Fruit fly (Drosophila melanogaster) whole organism, embryonic: ENCODE results near the gene CG33341.

Source experiments
- Atf6 ChIP-seq: fragments of 200-800 bp; sonication (Bioruptor generic); IDR thresholded peaks from 2 replicates; pipeline ENCODE4 v1.3.6; 2022; ENCODE audit warnings: missing biosample characterization, missing genetic modification characterization
- CG10366 ChIP-seq: fragments of 200-800 bp; sonication (Bioruptor generic); IDR thresholded peaks from 2 replicates; pipeline ENCODE4 v1.3.6; 2022; ENCODE audit warnings: missing biosample characterization, missing genetic modification characterization
- CG11560 ChIP-seq: fragments of 200-800 bp; sonication (Bioruptor generic); IDR thresholded peaks from 3 replicates; pipeline ENCODE4 v1.3.6; 2022; ENCODE audit warnings: missing biosample characterization, missing genetic modification characterization
- CG11695 ChIP-seq: fragments of 200-800 bp; sonication (Bioruptor generic); IDR thresholded peaks from 3 replicates; pipeline ENCODE4 v1.3.6; 2022; ENCODE audit warnings: missing biosample characterization, missing genetic modification characterization
- CG12391 ChIP-seq: fragments of 200-800 bp; sonication (Bioruptor generic); optimal IDR thresholded peaks from 3 replicates; lab custom pipeline; 2018; ENCODE audit warnings: missing biosample characterization, mild to moderate bottlenecking, missing genetic modification characterization, moderate library complexity
- CG12659 ChIP-seq: fragments of 200-800 bp; sonication (Bioruptor generic); optimal IDR thresholded peaks from 3 replicates; lab custom pipeline; 2017; ENCODE audit warnings: mild to moderate bottlenecking, missing biosample characterization, missing genetic modification reagents, missing genetic modification characterization
- CG13287 ChIP-seq: fragments of 200-800 bp; sonication (Bioruptor generic); IDR thresholded peaks from 2 replicates; pipeline ENCODE4 v1.3.6; 2022; ENCODE audit warnings: missing biosample characterization, missing genetic modification characterization; ENCODE audit not compliant: partially characterized antibody
- CG13296 ChIP-seq: fragments of 200-800 bp; sonication (Bioruptor generic); optimal IDR thresholded peaks from 3 replicates; lab custom pipeline; 2018; ENCODE audit warnings: missing biosample characterization, mild to moderate bottlenecking, missing genetic modification characterization
- CG1529 ChIP-seq: fragments of 200-800 bp; sonication (Bioruptor generic); optimal IDR thresholded peaks from 3 replicates; lab custom pipeline; 2018; ENCODE audit warnings: missing biosample characterization, missing genetic modification characterization
- CG15601 ChIP-seq: fragments of 200-800 bp; sonication (Bioruptor generic); optimal IDR thresholded peaks from 3 replicates; lab custom pipeline; 2019; ENCODE audit warnings: missing biosample characterization, mild to moderate bottlenecking, missing genetic modification characterization, moderate library complexity
- CG17802 ChIP-seq: fragments of 200-800 bp; sonication (Bioruptor generic); optimal IDR thresholded peaks from 2 replicates; lab custom pipeline; 2018; ENCODE audit warnings: missing biosample characterization, mild to moderate bottlenecking, missing genetic modification characterization, moderate library complexity
- CG1832 ChIP-seq: fragments of 200-800 bp; sonication (Bioruptor generic); optimal IDR thresholded peaks from 2 replicates; lab custom pipeline; 2017; ENCODE audit warnings: missing biosample characterization, mild to moderate bottlenecking, missing genetic modification characterization, inconsistent platforms
- CG2129 ChIP-seq: fragments of 200-800 bp; sonication (Bioruptor generic); IDR thresholded peaks from 2 replicates; pipeline ENCODE4 v1.3.6; 2022; ENCODE audit warnings: missing biosample characterization, missing genetic modification characterization; ENCODE audit not compliant: partially characterized antibody
- CG3163 ChIP-seq: fragments of 200-800 bp; sonication (Bioruptor generic); optimal IDR thresholded peaks from 3 replicates; lab custom pipeline; 2016; ENCODE audit warnings: missing biosample characterization, missing genetic modification characterization
- CG6654 ChIP-seq: fragments of 200-800 bp; sonication (Bioruptor generic); optimal IDR thresholded peaks from 2 replicates; lab custom pipeline; 2017; ENCODE audit warnings: missing biosample characterization, mild to moderate bottlenecking, missing genetic modification characterization
- CG7372 ChIP-seq: fragments of 200-800 bp; sonication (Bioruptor generic); IDR thresholded peaks from 2 replicates; pipeline ENCODE4 v1.3.6; 2022; ENCODE audit warnings: missing biosample characterization, missing genetic modification characterization
- CG8281 ChIP-seq: fragments of 200-800 bp; sonication (Bioruptor generic); optimal IDR thresholded peaks from 2 replicates; lab custom pipeline; 2018; ENCODE audit warnings: missing biosample characterization, mild to moderate bottlenecking, missing genetic modification characterization, moderate library complexity
- D ChIP-seq, 2 experiments: fragments of 200-800 bp in 1 of 2; fragments of >200 bp in 1 of 2; sonication (Bioruptor generic) in 1 of 2; optimal IDR thresholded peaks; 2 replicates in 1 of 2; 3 replicates in 1 of 2; lab custom pipeline; 2017; ENCODE audit warnings: mild to moderate bottlenecking in 1 of 2, missing biosample characterization in 1 of 2, missing genetic modification characterization in 1 of 2, missing genetic modification reagents in 1 of 2
- D19A ChIP-seq: fragments of 200-800 bp; optimal IDR thresholded peaks from 3 replicates; lab custom pipeline; 2019; ENCODE audit warnings: missing biosample characterization, mild to moderate bottlenecking, missing genetic modification characterization, moderate library complexity
- Dip2 ChIP-seq: fragments of 200-800 bp; sonication (Bioruptor generic); IDR thresholded peaks from 2 replicates; pipeline ENCODE4 v1.3.6; 2022; ENCODE audit warnings: missing biosample characterization, missing genetic modification characterization
- Dref ChIP-seq: fragments of 200-800 bp; sonication (Bioruptor generic); IDR thresholded peaks from 2 replicates; pipeline ENCODE4 v1.3.6; 2022; ENCODE audit warnings: missing biosample characterization, missing genetic modification characterization
- E2f2 ChIP-seq: fragments of 200-800 bp; sonication (Bioruptor generic); IDR thresholded peaks from 2 replicates; pipeline ENCODE4 v1.3.6; 2022; ENCODE audit warnings: missing biosample characterization, missing genetic modification characterization
- GATAe ChIP-seq: fragments of 200-800 bp; sonication (Bioruptor generic); conservative IDR thresholded peaks from 2 replicates; pipeline ENCODE4 v1.3.6; 2022; ENCODE audit warnings: missing biosample characterization, missing genetic modification characterization
- MBD-R2 ChIP-seq: fragments of 200-800 bp; sonication (Bioruptor generic); IDR thresholded peaks from 2 replicates; pipeline ENCODE4 v1.3.6; 2022; ENCODE audit warnings: missing biosample characterization, missing genetic modification characterization
- NC2β ChIP-seq: fragments of 200-800 bp; sonication (Bioruptor generic); optimal IDR thresholded peaks from 2 replicates; lab custom pipeline; 2016; ENCODE audit warnings: missing biosample characterization, missing genetic modification characterization
- Scr ChIP-seq: fragments of 200-800 bp; sonication (Bioruptor generic); IDR thresholded peaks from 2 replicates; pipeline ENCODE4 v1.3.6; 2022; ENCODE audit warnings: missing biosample characterization, missing genetic modification characterization; ENCODE audit not compliant: partially characterized antibody
- Ssrp ChIP-seq: fragments of 200-800 bp; sonication (Bioruptor generic); optimal IDR thresholded peaks from 2 replicates; lab custom pipeline; 2018; ENCODE audit warnings: missing biosample characterization, mild to moderate bottlenecking, missing genetic modification characterization, moderate library complexity
- Vsx1 ChIP-seq: fragments of 200-800 bp; sonication (Bioruptor generic); optimal IDR thresholded peaks from 2 replicates; lab custom pipeline; 2017; ENCODE audit warnings: missing biosample characterization, mild to moderate bottlenecking, missing genetic modification characterization, missing genetic modification reagents
- abd-A ChIP-seq: fragments of 200-800 bp; sonication (Bioruptor generic); optimal IDR thresholded peaks from 3 replicates; lab custom pipeline; 2019; ENCODE audit warnings: missing biosample characterization, mild to moderate bottlenecking, missing genetic modification characterization, moderate library complexity
- amos ChIP-seq: fragments of 200-800 bp; sonication (Bioruptor generic); IDR thresholded peaks from 2 replicates; pipeline ENCODE4 v1.3.6; 2022; ENCODE audit warnings: missing biosample characterization, missing genetic modification characterization; ENCODE audit not compliant: partially characterized antibody
- aop ChIP-seq: fragments of 200-800 bp; sonication (Bioruptor generic); IDR thresholded peaks from 2 replicates; pipeline ENCODE4 v1.3.6; 2022; ENCODE audit warnings: missing biosample characterization, missing genetic modification characterization
- ato ChIP-seq: fragments of 200-800 bp; sonication (Bioruptor generic); IDR thresholded peaks from 2 replicates; pipeline ENCODE4 v1.3.6; 2022; ENCODE audit warnings: missing biosample characterization, missing genetic modification characterization; ENCODE audit not compliant: partially characterized antibody
- bab2 ChIP-seq: fragments of 200-800 bp; sonication (Bioruptor generic); optimal IDR thresholded peaks from 2 replicates; lab custom pipeline; 2016; ENCODE audit warnings: missing biosample characterization, missing genetic modification characterization
- br ChIP-seq: fragments of >200 bp; optimal IDR thresholded peaks from 2 replicates; lab custom pipeline; 2017
- ci ChIP-seq: fragments of 200-800 bp; sonication (Bioruptor generic); IDR thresholded peaks from 3 replicates; pipeline ENCODE4 v1.3.6; 2022; ENCODE audit warnings: missing biosample characterization, missing genetic modification characterization
- da ChIP-seq: fragments of 200-800 bp; sonication (Bioruptor generic); optimal IDR thresholded peaks from 2 replicates; lab custom pipeline; 2016; ENCODE audit warnings: missing biosample characterization, missing genetic modification characterization
- ewg ChIP-seq: fragments of 200-800 bp; sonication (Bioruptor generic); optimal IDR thresholded peaks from 3 replicates; lab custom pipeline; 2017; ENCODE audit warnings: mild to moderate bottlenecking, missing biosample characterization, missing genetic modification reagents, missing genetic modification characterization
- fd64A ChIP-seq: fragments of 200-800 bp; sonication (Bioruptor generic); optimal IDR thresholded peaks from 3 replicates; lab custom pipeline; 2018; ENCODE audit warnings: missing biosample characterization, mild to moderate bottlenecking, missing genetic modification characterization
- ham ChIP-seq: fragments of 200-800 bp; sonication (Bioruptor generic); IDR thresholded peaks from 2 replicates; pipeline ENCODE4 v1.3.6; 2022; ENCODE audit warnings: missing biosample characterization, missing genetic modification characterization
- hth ChIP-seq: fragments of >200 bp; optimal IDR thresholded peaks from 2 replicates; lab custom pipeline; 2017; ENCODE audit warnings: inconsistent platforms
- inv ChIP-seq: fragments of 200-800 bp; sonication (Bioruptor generic); IDR thresholded peaks from 2 replicates; pipeline ENCODE4 v1.3.6; 2022; ENCODE audit warnings: missing biosample characterization, missing genetic modification characterization; ENCODE audit not compliant: partially characterized antibody
- jumu ChIP-seq: fragments of 200-800 bp; sonication (Bioruptor generic); optimal IDR thresholded peaks from 3 replicates; lab custom pipeline; 2016; ENCODE audit warnings: missing biosample characterization, missing genetic modification characterization
- maf-S ChIP-seq: fragments of 200-800 bp; sonication (Bioruptor generic); optimal IDR thresholded peaks from 2 replicates; lab custom pipeline; 2016; ENCODE audit warnings: missing biosample characterization, missing genetic modification characterization
- nerfin-2 ChIP-seq: fragments of 200-800 bp; sonication (Bioruptor generic); IDR thresholded peaks from 2 replicates; pipeline ENCODE4 v1.3.6; 2022; ENCODE audit warnings: missing biosample characterization, missing genetic modification characterization; ENCODE audit not compliant: partially characterized antibody
- pho ChIP-seq: fragments of 200-800 bp; sonication (Bioruptor generic); optimal IDR thresholded peaks from 2 replicates; lab custom pipeline; 2016; ENCODE audit warnings: missing biosample characterization, missing genetic modification characterization
- sens ChIP-seq: fragments of 200-800 bp; sonication (Bioruptor generic); peaks from one replicate; lab custom pipeline; 2016; ENCODE audit warnings: missing biosample characterization, missing genetic modification characterization
- tna ChIP-seq: fragments of 200-800 bp; sonication (Bioruptor generic); IDR thresholded peaks from 2 replicates; pipeline ENCODE4 v1.3.6; 2022; ENCODE audit warnings: missing biosample characterization, missing genetic modification characterization; ENCODE audit not compliant: partially characterized antibody
- trh ChIP-seq: fragments of 200-800 bp; sonication (Bioruptor generic); optimal IDR thresholded peaks from 2 replicates; lab custom pipeline; 2016; ENCODE audit warnings: missing biosample characterization, missing genetic modification characterization
- ttk ChIP-seq: fragments of 200-800 bp; sonication (Bioruptor generic); IDR thresholded peaks from 2 replicates; pipeline ENCODE4 v2.1.2; 2022; ENCODE audit warnings: missing biosample characterization, missing genetic modification characterization
- wdn ChIP-seq: fragments of 200-800 bp; sonication (Bioruptor generic); IDR thresholded peaks from 2 replicates; pipeline ENCODE4 v1.3.6; 2022; ENCODE audit warnings: missing biosample characterization, missing genetic modification characterization
- wek ChIP-seq: fragments of 200-800 bp; sonication (Bioruptor generic); optimal IDR thresholded peaks from 3 replicates; lab custom pipeline; 2018; ENCODE audit warnings: missing biosample characterization, mild to moderate bottlenecking, missing genetic modification characterization, moderate library complexity
- zf30C ChIP-seq: fragments of 200-800 bp; sonication (Bioruptor generic); optimal IDR thresholded peaks from 3 replicates; lab custom pipeline; 2018; ENCODE audit warnings: missing biosample characterization, mild to moderate bottlenecking, missing genetic modification characterization

CG33341 gene

dm6 chr3R:24359957-24360356 is 8.2 kb upstream of the CG33341 start, which contains the start of gene CG18528 (continued):
- no peak for TF ChIP-seq maf-S (GFP tag; lab: Kevin White, UChicago)
- 0 out of 2 replicates have a peak, but pooled peaks have one; percentile 33 for TF ChIP-seq Dref (GFP tag; lab: Robert Waterston, UW)
- no peak for TF ChIP-seq aop (GFP tag; lab: Robert Waterston, UW)
- peak; percentile 54; the same call in 1 of the 3 replicates for TF ChIP-seq CG11560 (tag; lab: Robert Waterston, UW)
- TF ChIP-seq CG2129 = no peak
- TF ChIP-seq jumu (GFP tag; lab: Kevin White, UChicago) = no peak
- peak; percentile 80 for TF ChIP-seq MBD-R2 (GFP tag; lab: Robert Waterston, UW)
- no peak for TF ChIP-seq CG11695 (GFP tag; lab: Robert Waterston, UW)
- TF ChIP-seq CG13296 = no peak
- TF ChIP-seq fd64A = no peak
- peak; percentile 33; the same call in 1 of the 3 replicates for TF ChIP-seq ci (GFP tag; lab: Robert Waterston, UW)
- no peak; the same call in 1 of the 2 replicates for TF ChIP-seq inv (GFP tag; lab: Robert Waterston, UW)
- no peak for TF ChIP-seq ttk (GFP tag; lab: Robert Waterston, UW)
- TF ChIP-seq ato (GFP tag; lab: Robert Waterston, UW) = no peak
- no peak for TF ChIP-seq bab2 (GFP tag; lab: Kevin White, UChicago)
- TF ChIP-seq zf30C (GFP tag; lab: Kevin White, UChicago) = no peak
- TF ChIP-seq CG8281 (tag; lab: Kevin White, UChicago) = no peak
- TF ChIP-seq CG15601 (tag; lab: Kevin White, UChicago) = no peak
- TF ChIP-seq D19A (tag; lab: Kevin White, UChicago) = no peak
- TF ChIP-seq trh (GFP tag; lab: Kevin White, UChicago) = no peak
- no peak for TF ChIP-seq CG10366
- no peak for TF ChIP-seq tna (GFP tag; lab: Robert Waterston, UW)
- no peak for TF ChIP-seq nerfin-2 (GFP tag; lab: Robert Waterston, UW)
- TF ChIP-seq Vsx1 (GFP tag; lab: Kevin White, UChicago) = no peak
- TF ChIP-seq D (optimal IDR thresholded peaks at IDR 0.05; lab: Kevin White, UChicago) = no peak
- TF ChIP-seq D (GFP tag; optimal IDR thresholded peaks at IDR 0.05; lab: Kevin White, UChicago) = no peak
- TF ChIP-seq sens (GFP tag; lab: Kevin White, UChicago) = peak; percentile 73
- TF ChIP-seq Scr (GFP tag; lab: Robert Waterston, UW) = peak; percentile 31
- TF ChIP-seq CG17802 = peak; percentile 51
- TF ChIP-seq NC2β = no peak
- no peak for TF ChIP-seq hth
- no peak for TF ChIP-seq ham
- no peak for TF ChIP-seq wek (GFP tag; lab: Kevin White, UChicago)
- TF ChIP-seq GATAe (GFP tag; lab: Robert Waterston, UW) = no peak
- no peak for TF ChIP-seq CG7372
- peak; percentile 6 for TF ChIP-seq pho

- TF ChIP-seq br = no peak
- no peak for TF ChIP-seq da
- no peak for TF ChIP-seq CG1529 (GFP tag; lab: Kevin White, UChicago)
- TF ChIP-seq Dref (GFP tag; lab: Robert Waterston, UW) = no peak
- TF ChIP-seq CG12659 (GFP tag; lab: Kevin White, UChicago) = no peak
- TF ChIP-seq ewg (GFP tag; lab: Kevin White, UChicago) = no peak
- TF ChIP-seq wdn (GFP tag; lab: Robert Waterston, UW) = no peak
- TF ChIP-seq Dip2 (GFP tag; lab: Robert Waterston, UW) = no peak
- no peak for TF ChIP-seq CG12391 (tag; lab: Kevin White, UChicago)
- no peak for TF ChIP-seq CG6654
- TF ChIP-seq Ssrp (tag; lab: Kevin White, UChicago) = no peak
- TF ChIP-seq E2f2 (GFP tag; lab: Robert Waterston, UW) = no peak
- no peak for TF ChIP-seq CG13287 (GFP tag; lab: Robert Waterston, UW)
- no peak for TF ChIP-seq amos (GFP tag; lab: Robert Waterston, UW)
- no peak for TF ChIP-seq Atf6 (GFP tag; lab: Robert Waterston, UW)
- no peak for TF ChIP-seq CG3163 (GFP tag; lab: Kevin White, UChicago)
- no peak for TF ChIP-seq CG1832 (GFP tag; lab: Kevin White, UChicago)
- TF ChIP-seq abd-A = no peak
- no peak for TF ChIP-seq D19A (tag; lab: Kevin White, UChicago)
Observed at dm6 chr3R:24361583-24361982, 6.6 kb upstream of the CG33341 start, which contains the start of the genes CG5762 and CG33339. CG5762 (minus strand) TSS chr3R:24361683. CG33339 (plus strand) TSS chr3R:24361847.
